Fruit fly (Drosophila melanogaster) whole organism, wandering third instar larva: ENCODE results near the gene SamDC.

Source experiments
- Abd-B ChIP-seq: fragments of >200 bp; optimal IDR thresholded peaks from 2 replicates; lab custom pipeline; 2017; ENCODE audit warnings: missing biosample characterization, missing genetic modification characterization
- CrebA ChIP-seq: fragments of 200-800 bp; sonication (Bioruptor generic); optimal IDR thresholded peaks from 2 replicates; lab custom pipeline; 2016; ENCODE audit warnings: missing biosample characterization, mild to moderate bottlenecking, missing genetic modification characterization, borderline replicate concordance
- Hnf4 ChIP-seq: fragments of 200-800 bp; sonication (Bioruptor generic); optimal IDR thresholded peaks from 2 replicates; lab custom pipeline; 2016; ENCODE audit warnings: missing biosample characterization, mild to moderate bottlenecking, missing genetic modification characterization
- Myc ChIP-seq: fragments of >200 bp; optimal IDR thresholded peaks from 2 replicates; lab custom pipeline; 2017
- dl ChIP-seq, 2 experiments: fragments of 175-275, 200-275 bp in 1 of 2; fragments of 200-275 bp in 1 of 2; sonication (Bioruptor generic); optimal IDR thresholded peaks; lab custom pipeline; 2018; ENCODE audit warnings: mild to moderate bottlenecking in 2 of 2, missing biosample characterization in 2 of 2, missing genetic modification characterization in 2 of 2, moderate library complexity in 2 of 2; ENCODE audit not compliant: partially characterized antibody in 2 of 2, insufficient read depth in 1 of 2
- dmrt93B ChIP-seq: fragments of 200-800 bp; sonication (Bioruptor generic); optimal IDR thresholded peaks from 2 replicates; lab custom pipeline; 2018; ENCODE audit warnings: missing biosample characterization, mild to moderate bottlenecking, missing genetic modification characterization
- jim ChIP-seq: fragments of 175-275, 200-325 bp; sonication (Bioruptor generic); optimal IDR thresholded peaks from 2 replicates; lab custom pipeline; 2016; ENCODE audit warnings: missing biosample characterization, mild to moderate bottlenecking, missing genetic modification characterization
- pan ChIP-seq: fragments of >200 bp; optimal IDR thresholded peaks from 2 replicates; lab custom pipeline; 2017
- sage ChIP-seq: fragments of 200-800 bp; sonication (Bioruptor generic); optimal IDR thresholded peaks from 2 replicates; lab custom pipeline; 2016; ENCODE audit warnings: missing biosample characterization, mild to moderate bottlenecking, missing genetic modification characterization
- usp ChIP-seq: fragments of >200 bp; optimal IDR thresholded peaks from 2 replicates; lab custom pipeline; 2017; ENCODE audit warnings: missing biosample characterization, missing genetic modification characterization

DNA sequence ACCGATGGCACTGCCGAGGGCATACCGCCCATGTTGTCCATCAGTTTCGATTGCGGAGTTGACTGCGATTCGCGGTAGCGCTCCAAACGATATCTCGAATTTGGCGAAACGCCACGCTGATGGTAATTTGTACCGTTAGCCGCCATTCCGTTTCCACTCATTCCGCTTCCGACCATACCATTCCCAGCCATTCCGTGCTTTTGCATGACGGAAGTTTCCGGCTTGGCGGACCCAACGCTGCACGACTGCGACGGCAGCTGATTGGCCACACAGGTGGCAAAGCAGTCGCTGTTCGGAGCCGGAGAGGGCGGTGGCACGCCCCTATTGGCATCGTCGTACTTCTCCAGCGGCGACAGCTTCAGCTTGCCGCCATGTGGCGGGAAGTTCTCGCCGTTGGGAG lies 33.0 kb downstream of the SamDC start:
- TF ChIP-seq dmrt93B (no peak), Myc (lab: Kevin White, UChicago) (no peak), Hnf4 (GFP tag; lab: Kevin White, UChicago) (no peak), Abd-B (GFP tag; lab: Kevin White, UChicago) (no peak), dl (GFP tag; optimal IDR thresholded peaks at IDR 0.05; lab: Kevin White, UChicago; ENCODE audit: insufficient read depth in 1 of 2, partially characterized antibody in 2 of 2) (no peak), pan (lab: Kevin White, UChicago) (no peak), usp (GFP tag; lab: Kevin White, UChicago) (no peak), jim (no peak), sage (GFP tag; lab: Kevin White, UChicago) (no peak), CrebA (GFP tag; lab: Kevin White, UChicago) (no peak)
